Fruit fly (Drosophila melanogaster) whole organism, embryonic: ENCODE measurements around the gene CG5157.

Experiments used
- ATbp ChIP-seq: fragments of 200-800 bp; sonication (Bioruptor generic); optimal IDR thresholded peaks from 2 replicates; lab custom pipeline; 2017; ENCODE audit warnings: missing biosample characterization, mild to moderate bottlenecking, missing genetic modification characterization, missing genetic modification reagents
- Ada2b ChIP-seq: fragments of 200-800 bp; sonication (Bioruptor generic); IDR thresholded peaks from 2 replicates; pipeline ENCODE4 v1.3.6; 2022; ENCODE audit warnings: missing biosample characterization, missing genetic modification characterization
- Atf6 ChIP-seq: fragments of 200-800 bp; sonication (Bioruptor generic); IDR thresholded peaks from 2 replicates; pipeline ENCODE4 v1.3.6; 2022; ENCODE audit warnings: missing biosample characterization, missing genetic modification characterization
- B-H1 ChIP-seq: fragments of 200-800 bp; sonication (Bioruptor generic); IDR thresholded peaks from 3 replicates; pipeline ENCODE4 v1.3.6; 2022; ENCODE audit warnings: missing biosample characterization, missing genetic modification characterization
- CG10209 ChIP-seq: fragments of 200-800 bp; sonication (Bioruptor generic); optimal IDR thresholded peaks from 3 replicates; lab custom pipeline; 2017; ENCODE audit warnings: missing biosample characterization, mild to moderate bottlenecking, missing genetic modification characterization, missing genetic modification reagents
- CG10267 ChIP-seq: fragments of 200-800 bp; sonication (Bioruptor generic); optimal IDR thresholded peaks from 2 replicates; lab custom pipeline; 2018; ENCODE audit warnings: missing biosample characterization, mild to moderate bottlenecking, missing genetic modification characterization, moderate library complexity
- CG1233 ChIP-seq: fragments of 200-800 bp; sonication (Bioruptor generic); optimal IDR thresholded peaks from 4 replicates; lab custom pipeline; 2018; ENCODE audit warnings: missing biosample characterization, mild to moderate bottlenecking, missing genetic modification characterization
- CG14014 ChIP-seq: fragments of 200-800 bp; sonication (Bioruptor generic); IDR thresholded peaks from 2 replicates; pipeline ENCODE4 v1.3.6; 2022; ENCODE audit warnings: missing biosample characterization, missing genetic modification characterization
- CG15073 ChIP-seq: fragments of 200-800 bp; sonication (Bioruptor generic); optimal IDR thresholded peaks from 2 replicates; lab custom pipeline; 2016; ENCODE audit warnings: missing biosample characterization, missing genetic modification characterization
- CG1603 ChIP-seq: fragments of 200-800 bp; sonication (Bioruptor generic); optimal IDR thresholded peaks from 2 replicates; lab custom pipeline; 2019; ENCODE audit warnings: missing biosample characterization, mild to moderate bottlenecking, missing genetic modification characterization, moderate library complexity
- CG32767 ChIP-seq: fragments of 200-800 bp; sonication (Bioruptor generic); IDR thresholded peaks from 2 replicates; pipeline ENCODE4 v1.3.6; 2022; ENCODE audit warnings: missing biosample characterization, missing genetic modification characterization
- CG3281 ChIP-seq: fragments of 200-800 bp; sonication (Bioruptor generic); optimal IDR thresholded peaks from 3 replicates; lab custom pipeline; 2017; ENCODE audit warnings: missing biosample characterization, mild to moderate bottlenecking, missing genetic modification characterization
- CG34422 ChIP-seq: fragments of 200-800 bp; sonication (Bioruptor generic); IDR thresholded peaks from 3 replicates; pipeline ENCODE4 v1.3.6; 2022; ENCODE audit warnings: missing biosample characterization, missing genetic modification characterization
- CG4707 ChIP-seq: fragments of 200-800 bp; sonication (Bioruptor generic); optimal IDR thresholded peaks from 2 replicates; lab custom pipeline; 2018; ENCODE audit warnings: missing biosample characterization, mild to moderate bottlenecking, missing genetic modification characterization, moderate library complexity
- CG6272 ChIP-seq: fragments of 200-800 bp; sonication (Bioruptor generic); IDR thresholded peaks from 2 replicates; pipeline ENCODE4 v1.3.6; 2022; ENCODE audit warnings: missing biosample characterization, missing genetic modification characterization
- CG9215 ChIP-seq: fragments of 200-800 bp; sonication (Bioruptor generic); IDR thresholded peaks from 2 replicates; pipeline ENCODE4 v1.3.6; 2022; ENCODE audit warnings: missing biosample characterization, missing genetic modification characterization
- CHES-1-like ChIP-seq: fragments of 200-800 bp; sonication (Bioruptor generic); optimal IDR thresholded peaks from 2 replicates; lab custom pipeline; 2016; ENCODE audit warnings: missing biosample characterization, missing genetic modification characterization
- CrebB ChIP-seq: fragments of 200-800 bp; sonication (Bioruptor generic); optimal IDR thresholded peaks from 3 replicates; lab custom pipeline; 2018; ENCODE audit warnings: missing biosample characterization, mild to moderate bottlenecking, missing genetic modification characterization
- Dip2 ChIP-seq: fragments of 200-800 bp; sonication (Bioruptor generic); IDR thresholded peaks from 2 replicates; pipeline ENCODE4 v1.3.6; 2022; ENCODE audit warnings: missing biosample characterization, missing genetic modification characterization
- Dp ChIP-seq: fragments of 200-800 bp; sonication (Bioruptor generic); optimal IDR thresholded peaks from 2 replicates; lab custom pipeline; 2018; ENCODE audit warnings: missing biosample characterization, mild to moderate bottlenecking, missing genetic modification characterization, moderate library complexity
- Drgx ChIP-seq: fragments of 200-800 bp; sonication (Bioruptor generic); IDR thresholded peaks from 2 replicates; pipeline ENCODE4 v1.3.6; 2022; ENCODE audit warnings: missing biosample characterization, missing genetic modification characterization
- Fer2 ChIP-seq: fragments of 200-800 bp; sonication (Bioruptor generic); optimal IDR thresholded peaks from 2 replicates; lab custom pipeline; 2018; ENCODE audit warnings: missing biosample characterization, mild to moderate bottlenecking, missing genetic modification characterization, moderate library complexity
- H15 ChIP-seq: fragments of 200-800 bp; sonication (Bioruptor generic); IDR thresholded peaks from 3 replicates; pipeline ENCODE4 v1.3.6; 2022; ENCODE audit warnings: missing biosample characterization, missing genetic modification characterization
- HmgD ChIP-seq: fragments of 200-800 bp; sonication (Bioruptor generic); optimal IDR thresholded peaks from 3 replicates; lab custom pipeline; 2016; ENCODE audit warnings: missing biosample characterization, missing genetic modification characterization
- Hmr ChIP-seq: fragments of 200-800 bp; sonication (Bioruptor generic); optimal IDR thresholded peaks from 3 replicates; lab custom pipeline; 2017; ENCODE audit warnings: mild to moderate bottlenecking, missing biosample characterization, missing genetic modification reagents, missing genetic modification characterization
- MBD-R2 ChIP-seq: fragments of 200-800 bp; sonication (Bioruptor generic); IDR thresholded peaks from 2 replicates; pipeline ENCODE4 v1.3.6; 2022; ENCODE audit warnings: missing biosample characterization, missing genetic modification characterization
- Nf-YA ChIP-seq: fragments of 200-800 bp; sonication (Bioruptor generic); IDR thresholded peaks from 2 replicates; pipeline ENCODE4 v1.3.6; 2022; ENCODE audit warnings: missing biosample characterization, missing genetic modification characterization
- Oli ChIP-seq: fragments of 200-800 bp; sonication (Bioruptor generic); optimal IDR thresholded peaks from 2 replicates; lab custom pipeline; 2018; ENCODE audit warnings: missing biosample characterization, mild to moderate bottlenecking, missing genetic modification characterization, moderate library complexity
- Opbp ChIP-seq: fragments of 200-800 bp; sonication (Bioruptor generic); IDR thresholded peaks from 3 replicates; pipeline ENCODE4 v1.3.6; 2022; ENCODE audit warnings: missing biosample characterization, missing genetic modification characterization; ENCODE audit not compliant: partially characterized antibody
- Ravus ChIP-seq: fragments of 200-800 bp; sonication (Bioruptor generic); IDR thresholded peaks from 2 replicates; pipeline ENCODE4 v1.3.6; 2022; ENCODE audit warnings: missing biosample characterization, missing genetic modification characterization
- Scr ChIP-seq: fragments of 200-800 bp; sonication (Bioruptor generic); IDR thresholded peaks from 2 replicates; pipeline ENCODE4 v1.3.6; 2022; ENCODE audit warnings: missing biosample characterization, missing genetic modification characterization; ENCODE audit not compliant: partially characterized antibody
- Sry-δ ChIP-seq: fragments of 200-800 bp; sonication (Bioruptor generic); optimal IDR thresholded peaks from 2 replicates; lab custom pipeline; 2016; ENCODE audit warnings: missing biosample characterization, missing genetic modification characterization
- Xrp1 ChIP-seq: fragments of 200-800 bp; sonication (Bioruptor generic); IDR thresholded peaks from 2 replicates; pipeline ENCODE4 v1.3.6; 2022; ENCODE audit warnings: missing biosample characterization, missing genetic modification characterization
- bsh ChIP-seq, 2 experiments: fragments of 200-800 bp; sonication (Bioruptor generic); optimal IDR thresholded peaks; 2 replicates each; lab custom pipeline; 2017 to 2018; ENCODE audit warnings: mild to moderate bottlenecking in 2 of 2, missing biosample characterization in 2 of 2, missing genetic modification characterization in 2 of 2, moderate library complexity in 1 of 2
- ci ChIP-seq: fragments of 200-800 bp; sonication (Bioruptor generic); IDR thresholded peaks from 3 replicates; pipeline ENCODE4 v1.3.6; 2022; ENCODE audit warnings: missing biosample characterization, missing genetic modification characterization
- fd64A ChIP-seq: fragments of 200-800 bp; sonication (Bioruptor generic); optimal IDR thresholded peaks from 3 replicates; lab custom pipeline; 2018; ENCODE audit warnings: missing biosample characterization, mild to moderate bottlenecking, missing genetic modification characterization
- ftz-f1 ChIP-seq: fragments of 200-800 bp; sonication (Bioruptor generic); optimal IDR thresholded peaks from 2 replicates; lab custom pipeline; 2016; ENCODE audit warnings: missing biosample characterization, missing genetic modification characterization
- gsb-n ChIP-seq: fragments of 200-800 bp; sonication (Bioruptor generic); optimal IDR thresholded peaks from 3 replicates; lab custom pipeline; 2018; ENCODE audit warnings: missing biosample characterization, mild to moderate bottlenecking, missing genetic modification characterization
- h ChIP-seq: fragments of >200 bp; optimal IDR thresholded peaks from 2 replicates; lab custom pipeline; 2017
- nom ChIP-seq: fragments of 200-800 bp; sonication (Bioruptor generic); optimal IDR thresholded peaks from 2 replicates; lab custom pipeline; 2017; ENCODE audit warnings: missing biosample characterization, missing genetic modification characterization, mild to moderate bottlenecking, moderate library complexity, missing genetic modification reagents
- peb ChIP-seq: fragments of 200-800 bp; sonication (Bioruptor generic); IDR thresholded peaks from 2 replicates; pipeline ENCODE4 v1.3.6; 2022; ENCODE audit warnings: missing biosample characterization, missing genetic modification characterization
- row ChIP-seq: fragments of 200-800 bp; sonication (Bioruptor generic); IDR thresholded peaks from 3 replicates; pipeline ENCODE4 v1.3.6; 2022; ENCODE audit warnings: missing biosample characterization, missing genetic modification characterization
- run ChIP-seq: fragments of 200-800 bp; sonication (Bioruptor generic); optimal IDR thresholded peaks from 3 replicates; lab custom pipeline; 2018; ENCODE audit warnings: missing biosample characterization, mild to moderate bottlenecking, missing genetic modification characterization
- sc ChIP-seq, 3 experiments: fragments of >200 bp in 2 of 3; fragments of 200-800 bp in 1 of 3; sonication (Bioruptor generic) in 1 of 3; optimal IDR thresholded peaks; 2 replicates in 2 of 3; 3 replicates in 1 of 3; lab custom pipeline; 2017; ENCODE audit warnings: mild to moderate bottlenecking in 1 of 3, missing biosample characterization in 1 of 3, missing genetic modification characterization in 1 of 3, missing genetic modification reagents in 1 of 3
- shn ChIP-seq: fragments of 200-800 bp; sonication (Bioruptor generic); optimal IDR thresholded peaks from 3 replicates; lab custom pipeline; 2016; ENCODE audit warnings: missing biosample characterization, missing genetic modification characterization
- so ChIP-seq: fragments of 200-800 bp; sonication (Bioruptor generic); IDR thresholded peaks from 3 replicates; pipeline ENCODE4 v1.3.6; 2022; ENCODE audit warnings: missing biosample characterization, missing genetic modification characterization
- tio ChIP-seq: fragments of 200-800 bp; sonication (Bioruptor generic); optimal IDR thresholded peaks from 2 replicates; lab custom pipeline; 2017; ENCODE audit warnings: missing biosample characterization, missing genetic modification characterization, inconsistent platforms
- ttk ChIP-seq: fragments of 200-800 bp; sonication (Bioruptor generic); IDR thresholded peaks from 2 replicates; pipeline ENCODE4 v2.1.2; 2022; ENCODE audit warnings: missing biosample characterization, missing genetic modification characterization
- tx ChIP-seq: fragments of 200-800 bp; sonication (Bioruptor generic); optimal IDR thresholded peaks from 2 replicates; lab custom pipeline; 2016; ENCODE audit warnings: missing biosample characterization, missing genetic modification characterization

CG5157 gene

DNA sequence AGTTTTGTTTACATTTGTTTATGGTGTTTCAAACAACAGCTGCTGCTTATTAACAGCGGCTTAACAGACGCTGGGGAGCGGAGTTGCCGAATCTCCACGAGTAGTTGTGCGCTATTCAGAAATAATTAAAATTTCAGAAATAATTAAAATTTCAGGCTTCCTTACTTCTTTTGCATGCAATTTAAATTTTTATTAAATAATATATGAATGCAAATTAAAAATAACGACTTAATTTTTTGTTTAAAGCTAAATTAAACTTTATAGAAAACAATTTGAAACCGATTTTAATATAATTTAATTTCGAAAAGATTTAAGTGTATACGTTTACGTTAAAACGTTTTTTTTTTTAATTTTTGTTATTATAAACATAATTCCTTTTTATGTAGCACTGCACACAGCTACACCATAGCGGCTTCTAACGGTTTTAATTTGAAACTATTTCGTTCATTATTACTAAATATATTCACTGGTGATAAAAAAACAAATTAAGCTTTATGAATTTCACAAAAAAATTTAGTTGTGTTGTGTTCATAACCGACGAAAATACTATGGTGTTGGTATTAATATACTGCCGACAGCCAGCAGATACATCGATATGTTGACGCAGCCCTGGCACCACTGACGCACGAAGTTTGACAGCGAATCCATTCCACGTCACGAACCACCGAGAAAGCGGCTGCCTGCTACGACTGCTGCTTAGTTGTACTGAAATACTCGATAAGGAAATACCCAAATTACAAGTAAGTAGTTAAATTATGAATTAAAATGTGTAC, 8.5 kb downstream of the CG5157 start, which contains the start of gene SsRbeta (continued):
- peak; percentile 71 for TF ChIP-seq CG14014 (GFP tag; lab: Robert Waterston, UW)
- no peak for TF ChIP-seq CG1233
- no peak for TF ChIP-seq gsb-n
- no peak for TF ChIP-seq ATbp (GFP tag; lab: Kevin White, UChicago)
- TF ChIP-seq Ada2b, result peak; percentile 38; the same call in 1 of the 2 replicates
- TF ChIP-seq ttk (GFP tag; lab: Robert Waterston, UW), result peak; percentile 50
- TF ChIP-seq CHES-1-like (GFP tag; lab: Kevin White, UChicago), result peak; percentile 60
- peak; percentile 60 for TF ChIP-seq Sry-δ (GFP tag; lab: Kevin White, UChicago)
- TF ChIP-seq CG34422 (GFP tag; lab: Robert Waterston, UW), result peak; percentile 68; the same call in 2 of the 3 replicates
- TF ChIP-seq Opbp (GFP tag; lab: Robert Waterston, UW), result peak; percentile 74
- peak; percentile 72 for TF ChIP-seq Scr (GFP tag; lab: Robert Waterston, UW)
- no peak for TF ChIP-seq Atf6 (GFP tag; lab: Robert Waterston, UW)
- TF ChIP-seq Ravus, result no peak
- peak; percentile 34 for TF ChIP-seq CG10267 (tag; lab: Kevin White, UChicago)
- no peak for TF ChIP-seq CG3281
- no peak; the same call in 2 of the 3 replicates for TF ChIP-seq B-H1 (GFP tag; lab: Robert Waterston, UW)
- 0 out of 2 replicates have a peak, but pooled peaks have one; percentile 11 for TF ChIP-seq Nf-YA
- no peak for TF ChIP-seq ftz-f1 (GFP tag; lab: Kevin White, UChicago)
- peak; percentile 33 for TF ChIP-seq tio (GFP tag; lab: Kevin White, UChicago)
- no peak for TF ChIP-seq nom (GFP tag; lab: Kevin White, UChicago)
- no peak for TF ChIP-seq CG15073
- TF ChIP-seq CG10209 (GFP tag; lab: Kevin White, UChicago), result no peak
- no peak for TF ChIP-seq CG6272 (GFP tag; lab: Robert Waterston, UW)
- TF ChIP-seq CrebB, result no peak
- TF ChIP-seq fd64A, result no peak
- TF ChIP-seq row (GFP tag; lab: Robert Waterston, UW), result peak; percentile 74
- TF ChIP-seq sc (optimal IDR thresholded peaks at IDR 0.05; lab: Kevin White, UChicago), result no peak
- no peak for TF ChIP-seq sc (GFP tag; optimal IDR thresholded peaks at IDR 0.05; lab: Kevin White, UChicago)
- no peak for TF ChIP-seq HmgD (GFP tag; lab: Kevin White, UChicago)
- no peak for TF ChIP-seq run (tag; lab: Kevin White, UChicago)
- TF ChIP-seq CG32767 (GFP tag; lab: Robert Waterston, UW), result no peak; the same call in 1 of the 2 replicates
- no peak for TF ChIP-seq tx
- no peak for TF ChIP-seq so (GFP tag; lab: Robert Waterston, UW)
- TF ChIP-seq peb (GFP tag; lab: Robert Waterston, UW), result peak; percentile 19; the same call in 1 of the 2 replicates
- TF ChIP-seq CG9215 (GFP tag; lab: Robert Waterston, UW), result no peak
- TF ChIP-seq Fer2 (tag; lab: Kevin White, UChicago), result peak; percentile 26
- peak; percentile 4 for TF ChIP-seq Hmr (GFP tag; lab: Kevin White, UChicago)
- no peak for TF ChIP-seq shn (GFP tag; lab: Kevin White, UChicago)
- peak; percentile 25 for TF ChIP-seq Dp (GFP tag; lab: Kevin White, UChicago)
- TF ChIP-seq Xrp1 (GFP tag; lab: Robert Waterston, UW), result peak; percentile 56
- peak; percentile 33 for TF ChIP-seq Oli (tag; lab: Kevin White, UChicago)
- no peak; the same call in 1 of the 2 replicates for TF ChIP-seq Drgx (GFP tag; lab: Robert Waterston, UW)
- TF ChIP-seq H15, result peak; percentile 51; the same call in 2 of the 3 replicates
- peak; percentile 53 for TF ChIP-seq MBD-R2 (GFP tag; lab: Robert Waterston, UW)
- no peak for TF ChIP-seq Dip2 (GFP tag; lab: Robert Waterston, UW)
- no peak for TF ChIP-seq h
- peak; percentile 41 for TF ChIP-seq CG4707 (GFP tag; lab: Kevin White, UChicago)
- peak; percentile 83 for TF ChIP-seq ci
- TF ChIP-seq CG1603 (tag; lab: Kevin White, UChicago), result peak; percentile 77
- peak in 1 of 2 experiments; percentile 46 for TF ChIP-seq bsh (GFP tag; optimal IDR thresholded peaks at IDR 0.05; lab: Kevin White, UChicago)
